Fruit fly (Drosophila melanogaster) whole organism, prepupa: ENCODE data around the gene CG33630.

Source experiments
- Blimp-1 ChIP-seq: fragments of 200-800 bp; sonication (Bioruptor generic); optimal IDR thresholded peaks from 3 replicates; lab custom pipeline; 2017; ENCODE audit warnings: missing biosample characterization, missing genetic modification characterization, mild to moderate bottlenecking, moderate library complexity, missing genetic modification reagents
- CG11902 ChIP-seq: fragments of 200-800 bp; sonication (Bioruptor generic); optimal IDR thresholded peaks from 3 replicates; lab custom pipeline; 2016; ENCODE audit warnings: missing biosample characterization, missing genetic modification characterization
- CG15336 ChIP-seq: fragments of 200-800 bp; sonication (Bioruptor generic); IDR thresholded peaks from 2 replicates; pipeline ENCODE4 v1.3.6; 2022; ENCODE audit warnings: missing biosample characterization, missing genetic modification characterization
- CG1621 ChIP-seq: fragments of 200-800 bp; sonication (Bioruptor generic); optimal IDR thresholded peaks from 3 replicates; lab custom pipeline; 2018; ENCODE audit warnings: missing biosample characterization, mild to moderate bottlenecking, missing genetic modification characterization
- CG16779 ChIP-seq: fragments of 200-800 bp; sonication (Bioruptor generic); optimal IDR thresholded peaks from 3 replicates; lab custom pipeline; 2017; ENCODE audit warnings: missing biosample characterization, mild to moderate bottlenecking, missing genetic modification characterization
- CG3032 ChIP-seq: fragments of 200-800 bp; optimal IDR thresholded peaks from 2 replicates; lab custom pipeline; 2019; ENCODE audit warnings: missing biosample characterization, mild to moderate bottlenecking, missing genetic modification characterization, moderate library complexity
- CG32006 ChIP-seq: fragments of 200-800 bp; sonication (Bioruptor generic); optimal IDR thresholded peaks from 3 replicates; lab custom pipeline; 2017; ENCODE audit warnings: missing biosample characterization, mild to moderate bottlenecking, missing genetic modification characterization
- CG34406 ChIP-seq: fragments of 200-800 bp; sonication (Bioruptor generic); optimal IDR thresholded peaks from 3 replicates; lab custom pipeline; 2016; ENCODE audit warnings: missing biosample characterization, missing genetic modification characterization
- CG3919 ChIP-seq: fragments of 200-800 bp; sonication (Bioruptor generic); optimal IDR thresholded peaks from 3 replicates; lab custom pipeline; 2016; ENCODE audit warnings: missing biosample characterization, missing genetic modification characterization
- CG4318 ChIP-seq: fragments of 200-800 bp; sonication (Bioruptor generic); optimal IDR thresholded peaks from 3 replicates; lab custom pipeline; 2017; ENCODE audit warnings: missing biosample characterization, mild to moderate bottlenecking, missing genetic modification characterization
- CG6163 ChIP-seq: fragments of 200-800 bp; sonication (Bioruptor generic); IDR thresholded peaks from 3 replicates; pipeline ENCODE4 v1.3.6; 2022; ENCODE audit warnings: missing biosample characterization, missing genetic modification characterization
- CG6276 ChIP-seq: fragments of 200-800 bp; sonication (Bioruptor generic); optimal IDR thresholded peaks from 2 replicates; lab custom pipeline; 2017; ENCODE audit warnings: missing biosample characterization, mild to moderate bottlenecking, missing genetic modification characterization
- CG6792 ChIP-seq: fragments of 200-800 bp; sonication (Bioruptor generic); optimal IDR thresholded peaks from 3 replicates; lab custom pipeline; 2016; ENCODE audit warnings: missing biosample characterization, missing genetic modification characterization
- CG6808 ChIP-seq: fragments of 200-800 bp; sonication (Bioruptor generic); optimal IDR thresholded peaks from 3 replicates; lab custom pipeline; 2017; ENCODE audit warnings: missing biosample characterization, missing genetic modification characterization, mild to moderate bottlenecking, moderate library complexity, missing genetic modification reagents
- CG7368 ChIP-seq: fragments of 200-800 bp; sonication (Bioruptor generic); optimal IDR thresholded peaks from 3 replicates; lab custom pipeline; 2016; ENCODE audit warnings: missing biosample characterization, missing genetic modification characterization
- CG8119 ChIP-seq: fragments of 200-800 bp; sonication (Bioruptor generic); IDR thresholded peaks from 3 replicates; pipeline ENCODE4 v1.3.6; 2022; ENCODE audit warnings: missing biosample characterization, missing genetic modification characterization
- CG8319 ChIP-seq: fragments of 200-800 bp; sonication (Bioruptor generic); optimal IDR thresholded peaks from 3 replicates; lab custom pipeline; 2016; ENCODE audit warnings: missing biosample characterization, missing genetic modification characterization
- CG8632 ChIP-seq: fragments of 200-800 bp; sonication (Bioruptor generic); optimal IDR thresholded peaks from 3 replicates; lab custom pipeline; 2016; ENCODE audit warnings: missing biosample characterization, missing genetic modification characterization
- Eip75B ChIP-seq: fragments of 200-800 bp; sonication (Bioruptor generic); optimal IDR thresholded peaks from 3 replicates; lab custom pipeline; 2016; ENCODE audit warnings: missing biosample characterization, missing genetic modification characterization
- Eip78C ChIP-seq: fragments of 200-800 bp; sonication (Bioruptor generic); peaks from one replicate; lab custom pipeline; 2016; ENCODE audit warnings: missing biosample characterization, missing genetic modification characterization
- Eip93F ChIP-seq: fragments of 200-800 bp; sonication (Bioruptor generic); optimal IDR thresholded peaks from 2 replicates; lab custom pipeline; 2016; ENCODE audit warnings: missing biosample characterization, mild to moderate bottlenecking, missing genetic modification characterization
- Ets21C ChIP-seq: fragments of 200-800 bp; sonication (Bioruptor generic); optimal IDR thresholded peaks from 3 replicates; lab custom pipeline; 2016; ENCODE audit warnings: missing biosample characterization, missing genetic modification characterization
- Ets96B ChIP-seq: fragments of 200-800 bp; optimal IDR thresholded peaks from 2 replicates; lab custom pipeline; 2019; ENCODE audit warnings: missing biosample characterization, mild to moderate bottlenecking, missing genetic modification characterization, moderate library complexity
- Hr39 ChIP-seq: fragments of 200-800 bp; sonication (Bioruptor generic); optimal IDR thresholded peaks from 2 replicates; lab custom pipeline; 2016; ENCODE audit warnings: missing biosample characterization, missing genetic modification characterization
- Hr4 ChIP-seq: fragments of 200-800 bp; sonication (Bioruptor generic); optimal IDR thresholded peaks from 3 replicates; lab custom pipeline; 2016; ENCODE audit warnings: missing biosample characterization, missing genetic modification characterization
- Lpt ChIP-seq: fragments of 200-800 bp; sonication (Bioruptor generic); optimal IDR thresholded peaks from 3 replicates; lab custom pipeline; 2016; ENCODE audit warnings: missing biosample characterization, missing genetic modification characterization
- Met ChIP-seq: fragments of 200-800 bp; sonication (Bioruptor generic); optimal IDR thresholded peaks from 3 replicates; lab custom pipeline; 2016; ENCODE audit warnings: missing biosample characterization, missing genetic modification characterization
- OdsH ChIP-seq: fragments of 200-800 bp; sonication (Bioruptor generic); optimal IDR thresholded peaks from 3 replicates; lab custom pipeline; 2016; ENCODE audit warnings: missing biosample characterization, missing genetic modification characterization
- Sox102F ChIP-seq: fragments of 200-800 bp; sonication (Bioruptor generic); optimal IDR thresholded peaks from 2 replicates; lab custom pipeline; 2016; ENCODE audit warnings: missing biosample characterization, mild to moderate bottlenecking, missing genetic modification characterization
- Sox15 ChIP-seq: fragments of 200-800 bp; sonication (Bioruptor generic); optimal IDR thresholded peaks from 3 replicates; lab custom pipeline; 2016; ENCODE audit warnings: missing biosample characterization, missing genetic modification characterization
- dac ChIP-seq: fragments of 200-800 bp; sonication (Bioruptor generic); optimal IDR thresholded peaks from 2 replicates; lab custom pipeline; 2017; ENCODE audit warnings: missing biosample characterization, mild to moderate bottlenecking, missing genetic modification characterization
- dsx ChIP-seq: fragments of 200-800 bp; optimal IDR thresholded peaks from 3 replicates; lab custom pipeline; 2019; ENCODE audit warnings: missing biosample characterization, mild to moderate bottlenecking, missing genetic modification characterization, moderate library complexity; ENCODE audit not compliant: poor library complexity, severe bottlenecking
- eg ChIP-seq: fragments of 200-800 bp; sonication (Bioruptor generic); IDR thresholded peaks from 3 replicates; pipeline ENCODE4 v1.3.6; 2022; ENCODE audit warnings: missing biosample characterization, missing genetic modification characterization
- fd59A ChIP-seq: fragments of 200-800 bp; sonication (Bioruptor generic); optimal IDR thresholded peaks from 2 replicates; lab custom pipeline; 2017; ENCODE audit warnings: missing biosample characterization, mild to moderate bottlenecking, missing genetic modification characterization, missing genetic modification reagents
- fd85E ChIP-seq: fragments of 200-800 bp; sonication (Bioruptor generic); optimal IDR thresholded peaks from 3 replicates; lab custom pipeline; 2016; ENCODE audit warnings: missing biosample characterization, missing genetic modification characterization
- fkh ChIP-seq: fragments of 200-800 bp; sonication (Bioruptor generic); optimal IDR thresholded peaks from 3 replicates; lab custom pipeline; 2017; ENCODE audit warnings: missing biosample characterization, mild to moderate bottlenecking, missing genetic modification characterization, moderate library complexity
- net ChIP-seq: fragments of 200-800 bp; sonication (Bioruptor generic); optimal IDR thresholded peaks from 3 replicates; lab custom pipeline; 2016; ENCODE audit warnings: missing biosample characterization, missing genetic modification characterization
- pdm3 ChIP-seq: fragments of 200-800 bp; sonication (Bioruptor generic); optimal IDR thresholded peaks from 3 replicates; lab custom pipeline; 2016; ENCODE audit warnings: missing biosample characterization, missing genetic modification characterization
- salr ChIP-seq, 2 experiments: fragments of 200-800 bp; sonication (Bioruptor generic); optimal IDR thresholded peaks; 3 replicates each; lab custom pipeline; 2016 to 2018; ENCODE audit warnings: missing biosample characterization in 2 of 2, missing genetic modification characterization in 2 of 2, mild to moderate bottlenecking in 1 of 2
- ss ChIP-seq, 2 experiments: fragments of 200-800 bp; sonication (Bioruptor generic); optimal IDR thresholded peaks; 2 replicates in 1 of 2; 3 replicates in 1 of 2; lab custom pipeline; 2017 to 2018; ENCODE audit warnings: mild to moderate bottlenecking in 2 of 2, missing biosample characterization in 2 of 2, missing genetic modification characterization in 2 of 2, moderate library complexity in 1 of 2
- svp ChIP-seq: fragments of 200-800 bp; sonication (Bioruptor generic); peaks from one replicate; lab custom pipeline; 2016; ENCODE audit warnings: missing biosample characterization, missing genetic modification characterization
- vri ChIP-seq: fragments of 200-800 bp; sonication (Bioruptor generic); optimal IDR thresholded peaks from 3 replicates; lab custom pipeline; 2016; ENCODE audit warnings: missing biosample characterization, mild to moderate bottlenecking, missing genetic modification characterization

Gene CG33630

DNA sequence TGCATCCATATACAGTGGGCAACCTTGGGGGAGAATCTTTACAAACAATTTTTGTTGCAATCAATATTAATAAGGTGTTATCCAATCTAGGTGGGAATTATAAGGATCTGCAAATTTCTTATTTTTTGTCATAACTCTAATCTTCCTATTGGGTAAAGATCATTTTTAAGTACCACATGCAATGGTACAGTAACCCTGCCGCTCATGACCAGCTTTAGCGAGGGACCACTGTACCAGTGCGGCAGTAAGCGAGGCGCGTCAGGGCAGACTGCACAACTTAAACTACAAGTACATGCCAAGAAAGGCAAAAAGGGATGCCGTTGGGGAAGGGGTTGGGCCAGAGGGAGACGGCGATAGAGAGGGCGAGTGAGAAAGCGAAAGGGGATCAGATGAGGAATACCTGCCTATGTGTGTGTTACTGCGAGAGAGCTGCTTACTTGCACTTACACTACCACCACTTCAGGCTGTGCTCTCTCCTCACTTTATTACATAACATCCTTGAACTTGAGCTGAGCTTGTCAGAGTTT is 20.2 kb downstream of the CG33630 start (continued):
- TF ChIP-seq fkh (GFP tag; lab: Kevin White, UChicago) (no peak), svp (GFP tag; lab: Kevin White, UChicago) (peak; percentile 89), Sox102F (GFP tag; lab: Kevin White, UChicago) (peak; percentile 63), Ets21C (GFP tag; lab: Kevin White, UChicago) (peak; percentile 63), Hr39 (GFP tag; lab: Kevin White, UChicago) (peak; percentile 81), CG1621 (tag; lab: Kevin White, UChicago) (peak; percentile 89), ss (GFP tag; optimal IDR thresholded peaks at IDR 0.05; lab: Kevin White, UChicago) (peak; percentile 87 to 89), CG8119 (GFP tag; lab: Robert Waterston, UW) (peak; percentile 69), Eip93F (GFP tag; lab: Kevin White, UChicago) (no peak)

DNA sequence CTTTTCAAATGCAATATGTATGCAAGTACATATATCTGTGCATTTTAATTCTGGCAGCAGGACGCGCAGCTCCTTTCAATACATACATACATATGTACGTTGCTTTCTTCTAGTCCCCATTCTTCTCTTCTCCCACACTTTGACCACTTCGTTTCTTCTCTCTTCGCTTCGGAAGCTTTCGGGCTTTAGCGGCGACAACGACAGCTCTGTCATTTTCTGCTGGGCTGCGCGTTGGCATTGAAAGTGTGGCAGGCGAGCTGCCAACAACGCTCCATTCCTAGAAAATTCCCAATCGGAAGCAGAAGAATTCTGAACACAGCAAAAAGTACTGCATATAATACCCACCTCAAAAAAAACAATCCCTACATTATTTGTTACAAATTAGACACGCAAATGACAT is 20.7 kb downstream of the CG33630 start:
- TF ChIP-seq Eip78C (GFP tag; lab: Kevin White, UChicago) = peak; percentile 56
- no peak for TF ChIP-seq Hr4 (GFP tag; lab: Kevin White, UChicago)
- peak; percentile 37 for TF ChIP-seq vri
- no peak for TF ChIP-seq fd59A (GFP tag; lab: Kevin White, UChicago)

dm6 chr3R:10084179-10084647 is 21.8 kb downstream of the CG33630 start:
- TF ChIP-seq ss (GFP tag; optimal IDR thresholded peaks at IDR 0.05; lab: Kevin White, UChicago) (peak; percentile 33 to 62), CG3032 (tag; lab: Kevin White, UChicago) (peak; percentile 14), CG15336 (GFP tag; lab: Robert Waterston, UW) (no peak), CG16779 (tag; lab: Kevin White, UChicago) (no peak), dsx (peak; percentile 62), CG6163 (peak; percentile 52; the same call in 2 of the 3 replicates), Ets96B (peak; percentile 12), salr (GFP tag; optimal IDR thresholded peaks at IDR 0.05; lab: Kevin White, UChicago) (peak in 1 of 2 experiments; percentile 9), Eip75B (peak; percentile 50), CG6792 (GFP tag; lab: Kevin White, UChicago) (no peak), Blimp-1 (GFP tag; lab: Kevin White, UChicago) (peak; percentile 30), CG8119 (GFP tag; lab: Robert Waterston, UW) (no peak), vri (peak; percentile 61), CG34406 (no peak), Eip93F (GFP tag; lab: Kevin White, UChicago) (peak; percentile 13), Lpt (no peak)

dm6 chr3R:10084914-10085313 is 22.5 kb downstream of the CG33630 start:
- TF ChIP-seq CG3032 (tag; lab: Kevin White, UChicago) (peak; percentile 52), CG32006 (peak; percentile 32), CG8119 (GFP tag; lab: Robert Waterston, UW) (no peak), CG11902 (peak; percentile 43), Sox15 (peak; percentile 49), ss (GFP tag; optimal IDR thresholded peaks at IDR 0.05; lab: Kevin White, UChicago) (no peak), CG6808 (GFP tag; lab: Kevin White, UChicago) (peak; percentile 12), fd85E (GFP tag; lab: Kevin White, UChicago) (no peak), OdsH (GFP tag; lab: Kevin White, UChicago) (peak; percentile 57), vri (peak; percentile 92), Lpt (no peak), CG34406 (peak; percentile 67), Met (peak; percentile 88), Ets96B (peak; percentile 41), Hr4 (GFP tag; lab: Kevin White, UChicago) (peak; percentile 11), Eip78C (GFP tag; lab: Kevin White, UChicago) (peak; percentile 80), CG6276 (GFP tag; lab: Kevin White, UChicago) (no peak), CG3919 (GFP tag; lab: Kevin White, UChicago) (peak; percentile 34), CG8319 (GFP tag; lab: Kevin White, UChicago) (peak; percentile 33), eg (GFP tag; lab: Robert Waterston, UW) (peak; percentile 70), CG6163 (peak; percentile 81), net (peak; percentile 57), CG1621 (tag; lab: Kevin White, UChicago) (peak; percentile 36), svp (GFP tag; lab: Kevin White, UChicago) (peak; percentile 86), CG7368 (GFP tag; lab: Kevin White, UChicago) (peak; percentile 34), dsx (no peak), salr (GFP tag; optimal IDR thresholded peaks at IDR 0.05; lab: Kevin White, UChicago) (peak; percentile 22 to 26), dac (peak; percentile 6), pdm3 (GFP tag; lab: Kevin White, UChicago) (peak; percentile 67), CG16779 (tag; lab: Kevin White, UChicago) (no peak), CG15336 (GFP tag; lab: Robert Waterston, UW) (peak; percentile 53), CG4318 (GFP tag; lab: Kevin White, UChicago) (no peak), Eip75B (peak; percentile 50), CG8632 (GFP tag; lab: Kevin White, UChicago) (peak; percentile 58)
